Fruit fly (Drosophila melanogaster) whole organism, wandering third instar larva: ENCODE results near the gene CG2924.

Experiments used
- Dfd ChIP-seq: fragments of >200 bp; optimal IDR thresholded peaks from 2 replicates; lab custom pipeline; 2017; ENCODE audit warnings: missing biosample characterization, missing genetic modification characterization
- Hnf4 ChIP-seq: fragments of 200-800 bp; sonication (Bioruptor generic); optimal IDR thresholded peaks from 2 replicates; lab custom pipeline; 2016; ENCODE audit warnings: missing biosample characterization, mild to moderate bottlenecking, missing genetic modification characterization
- Hr83 ChIP-seq: fragments of 200-300 bp; sonication (Bioruptor generic); optimal IDR thresholded peaks from 2 replicates; lab custom pipeline; 2016; ENCODE audit warnings: missing biosample characterization, mild to moderate bottlenecking, missing genetic modification characterization, moderate library complexity; ENCODE audit not compliant: poor library complexity, severe bottlenecking
- Jra ChIP-seq: sonication (Bioruptor generic); optimal IDR thresholded peaks from 2 replicates; lab custom pipeline; 2016; ENCODE audit warnings: missing biosample characterization, missing genetic modification characterization
- dsf ChIP-seq: sonication (Bioruptor generic); optimal IDR thresholded peaks from 2 replicates; lab custom pipeline; 2016; ENCODE audit warnings: missing biosample characterization, missing genetic modification characterization, borderline replicate concordance
- fru ChIP-seq: fragments of 200-800 bp; sonication (Bioruptor generic); optimal IDR thresholded peaks from 3 replicates; lab custom pipeline; 2016; ENCODE audit warnings: missing biosample characterization, mild to moderate bottlenecking, missing genetic modification characterization
- psq ChIP-seq: fragments of 200-800 bp; sonication (Bioruptor generic); optimal IDR thresholded peaks from 3 replicates; lab custom pipeline; 2017; ENCODE audit warnings: missing biosample characterization, mild to moderate bottlenecking, missing genetic modification characterization, moderate library complexity

dm6 chrX:2286255-2286654 lies 15.7 kb upstream of the CG2924 start:
- TF ChIP-seq fru (GFP tag; lab: Kevin White, UChicago) = peak; percentile 25
- no peak for TF ChIP-seq Hr83 (GFP tag; lab: Kevin White, UChicago)
- TF ChIP-seq Dfd (GFP tag; lab: Kevin White, UChicago) = no peak
- no peak for TF ChIP-seq Hnf4
- no peak for TF ChIP-seq dsf
- no peak for TF ChIP-seq Jra (GFP tag; lab: Kevin White, UChicago)
- TF ChIP-seq psq = no peak
